Fruit fly (Drosophila melanogaster): Measurements from ENCODE around the gene EMC4.

Gene EMC4

dm6 chr3L:22837651-22838614, 30.1 kb downstream of the EMC4 start:
- no peak for TF ChIP-seq psq (optimal IDR thresholded peaks at IDR 0.05)
- no peak for TF ChIP-seq Dll (optimal IDR thresholded peaks at IDR 0.05)
- no peak for TF ChIP-seq CG8478 (optimal IDR thresholded peaks at IDR 0.05)
- no peak for TF ChIP-seq usp (GFP tag; optimal IDR thresholded peaks at IDR 0.05)
- peak in 1 of 2 experiments; percentile 34 for TF ChIP-seq EcR (GFP tag; optimal IDR thresholded peaks at IDR 0.05)

DNA sequence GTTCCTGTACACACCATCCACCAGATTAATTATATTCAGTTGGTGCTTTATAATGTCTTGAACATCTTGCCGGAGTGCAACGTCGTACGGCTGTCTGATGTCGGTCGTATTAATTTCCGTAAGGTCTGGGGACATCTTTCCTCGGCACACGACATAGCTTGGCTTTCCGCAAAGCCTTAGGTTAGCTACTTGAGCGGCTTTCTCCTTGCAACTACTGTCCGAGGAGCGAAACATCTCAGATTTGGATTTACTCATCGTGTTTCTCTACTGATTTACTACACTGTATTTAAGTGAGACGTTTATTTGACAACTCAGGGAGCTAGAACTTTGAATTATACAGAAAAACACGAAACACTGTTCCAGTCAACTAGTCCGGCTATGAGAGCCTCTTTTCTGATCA, 31.3 kb downstream of the EMC4 start, which contains the start of the genes CG11226 and CG45428:
Gene CG11226 (plus strand): TSS at position 301 of the 400 bp plus-strand sequence.
Gene CG45428 (minus strand): TSS at position 303 of the 400 bp plus-strand sequence.
- TF ChIP-seq CG8478 (optimal IDR thresholded peaks at IDR 0.05) (no peak), EcR (GFP tag; optimal IDR thresholded peaks at IDR 0.05) (no peak), pan (optimal IDR thresholded peaks at IDR 0.05) (no peak), usp (GFP tag; optimal IDR thresholded peaks at IDR 0.05) (no peak), Dll (optimal IDR thresholded peaks at IDR 0.05) (no peak), psq (optimal IDR thresholded peaks at IDR 0.05) (no peak)

DNA sequence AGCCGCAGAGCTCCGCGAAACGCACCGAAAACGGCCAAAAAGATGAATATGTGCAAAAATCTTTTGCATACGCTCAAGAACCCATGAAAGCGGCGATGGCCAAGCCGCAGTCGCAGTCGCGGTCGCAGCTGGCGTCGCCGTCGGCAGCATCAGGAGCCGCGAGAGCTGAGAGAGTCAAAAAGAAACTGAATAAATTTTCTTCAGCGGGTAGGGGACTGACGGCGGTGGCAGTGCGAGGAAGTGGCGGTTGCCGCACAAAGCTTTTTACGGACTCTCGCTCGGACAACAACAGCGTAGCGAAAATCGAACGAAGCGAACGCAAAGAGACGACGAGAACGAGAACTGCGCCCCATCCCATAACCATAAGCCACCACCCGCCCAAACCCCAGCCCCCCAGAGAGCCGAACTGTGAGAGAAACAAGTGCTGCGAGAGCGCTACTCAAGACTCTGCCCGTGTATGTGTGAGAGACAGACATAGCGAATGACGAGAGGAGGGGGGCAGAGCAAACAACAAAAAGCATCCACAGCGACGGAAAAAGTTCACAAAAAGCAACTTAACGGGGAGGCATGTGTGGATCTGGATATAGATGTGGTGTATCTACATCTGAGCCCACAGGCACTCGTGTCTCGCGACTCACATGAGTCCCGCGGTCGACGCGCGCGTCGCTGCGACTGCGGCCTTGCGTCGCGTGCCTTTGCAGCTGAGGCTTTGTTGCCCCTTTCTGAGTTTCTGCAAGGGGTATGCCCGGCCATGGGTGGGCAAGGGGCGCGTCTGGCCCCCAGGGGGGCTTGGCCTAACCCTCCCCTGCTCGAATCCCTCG, 32.7 kb downstream of the EMC4 start, which contains the start of gene jim:
Gene jim (minus strand): TSS at position 51 of the 821 bp plus-strand sequence.
- TF ChIP-seq CG8478 (optimal IDR thresholded peaks at IDR 0.05): no peak
- no peak for TF ChIP-seq pan (optimal IDR thresholded peaks at IDR 0.05)
- TF ChIP-seq EcR (GFP tag; optimal IDR thresholded peaks at IDR 0.05): peak in 1 of 2 experiments; percentile 43
- peak; percentile 99 for TF ChIP-seq Dll (optimal IDR thresholded peaks at IDR 0.05)
- no peak for TF ChIP-seq psq (optimal IDR thresholded peaks at IDR 0.05)
- TF ChIP-seq usp (GFP tag; optimal IDR thresholded peaks at IDR 0.05): no peak

DNA sequence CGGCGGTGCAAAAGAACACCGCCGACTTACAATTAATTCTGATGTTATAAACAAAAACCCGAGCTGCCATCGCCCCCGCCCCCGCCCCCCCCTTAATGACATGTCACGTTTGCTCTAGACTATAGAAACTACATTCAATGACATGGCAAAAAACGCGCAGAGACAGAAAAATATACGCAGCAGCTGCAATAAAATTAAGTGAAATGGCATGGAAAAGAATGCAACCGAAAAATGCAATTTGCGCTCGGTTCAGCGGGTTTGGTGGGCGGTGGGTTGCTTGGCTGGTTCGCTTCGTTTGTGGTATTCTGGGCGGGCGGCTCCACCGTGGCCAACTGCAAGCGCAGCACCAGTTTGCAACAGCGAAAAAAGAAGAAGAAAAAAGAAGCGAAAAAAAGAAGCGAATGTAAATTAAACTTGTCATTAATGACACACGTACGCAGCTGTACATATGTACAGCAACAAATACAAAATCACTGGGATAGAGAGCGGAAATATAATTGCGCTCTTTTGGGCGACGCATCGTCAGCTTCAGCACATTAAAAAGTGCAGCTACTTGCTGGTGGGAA, 37.8 kb downstream of the EMC4 start:
- TF ChIP-seq Dll (optimal IDR thresholded peaks at IDR 0.05) (no peak), pan (optimal IDR thresholded peaks at IDR 0.05) (no peak), psq (optimal IDR thresholded peaks at IDR 0.05) (no peak), CG8478 (optimal IDR thresholded peaks at IDR 0.05) (no peak), usp (GFP tag; optimal IDR thresholded peaks at IDR 0.05) (no peak), EcR (GFP tag; optimal IDR thresholded peaks at IDR 0.05) (no peak)

DNA sequence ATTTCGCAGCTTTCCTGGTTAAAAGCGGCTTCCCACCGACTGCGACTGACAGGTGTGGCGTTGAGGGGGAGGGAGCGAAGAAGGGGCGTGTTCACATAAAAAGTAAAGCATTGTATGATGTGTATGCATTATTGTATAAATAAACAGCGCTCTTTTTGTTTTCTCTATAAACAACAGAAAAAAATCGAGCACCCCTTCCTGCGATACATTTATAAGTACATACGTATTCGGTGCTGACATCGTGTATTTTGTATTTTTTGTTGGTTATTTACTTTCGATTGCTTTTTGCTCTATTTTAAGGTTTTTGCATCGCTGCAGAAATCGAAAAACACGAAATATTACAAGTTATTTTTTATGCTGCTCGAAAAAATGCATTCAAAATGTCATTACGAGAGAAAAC, 41.8 kb downstream of the EMC4 start:
- no peak for TF ChIP-seq Dll (optimal IDR thresholded peaks at IDR 0.05)
- no peak for TF ChIP-seq usp (GFP tag; optimal IDR thresholded peaks at IDR 0.05)
- TF ChIP-seq EcR (GFP tag; optimal IDR thresholded peaks at IDR 0.05): no peak
- TF ChIP-seq pan (optimal IDR thresholded peaks at IDR 0.05): no peak

- peak; percentile 98 for TF ChIP-seq Dll (optimal IDR thresholded peaks at IDR 0.05)
- TF ChIP-seq pan (optimal IDR thresholded peaks at IDR 0.05): no peak
Observed at dm6 chr3L:22824668-22825192, 43.3 kb downstream of the EMC4 start.

DNA sequence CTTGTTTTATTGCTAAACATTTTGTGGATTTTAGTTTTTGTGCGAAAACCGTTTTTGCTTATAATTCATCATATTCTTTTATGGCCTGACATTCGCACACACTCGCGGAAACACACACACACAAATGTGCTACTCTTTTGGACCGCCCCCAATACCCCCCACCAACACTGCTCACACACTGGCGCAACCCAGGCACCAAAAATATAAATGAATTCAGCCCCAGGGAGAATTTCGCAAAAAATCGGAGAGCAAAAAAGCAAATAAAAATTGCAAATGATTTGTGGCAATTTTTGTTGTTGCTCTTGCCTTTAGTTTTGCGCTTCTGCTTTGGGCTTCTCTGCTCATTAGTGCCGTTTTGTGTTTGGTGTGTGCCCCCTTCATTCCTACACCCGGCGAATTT, 44.8 kb downstream of the EMC4 start:
- TF ChIP-seq usp (GFP tag; optimal IDR thresholded peaks at IDR 0.05): no peak
- TF ChIP-seq EcR (GFP tag; optimal IDR thresholded peaks at IDR 0.05): no peak
- TF ChIP-seq Dll (optimal IDR thresholded peaks at IDR 0.05): no peak
- no peak for TF ChIP-seq pan (optimal IDR thresholded peaks at IDR 0.05)
- TF ChIP-seq CG8478 (optimal IDR thresholded peaks at IDR 0.05): no peak

dm6 chr3L:22822544-22823175, 45.4 kb downstream of the EMC4 start:
- TF ChIP-seq psq (optimal IDR thresholded peaks at IDR 0.05) (no peak), Dll (optimal IDR thresholded peaks at IDR 0.05) (peak; percentile 85), EcR (GFP tag; optimal IDR thresholded peaks at IDR 0.05) (peak in 1 of 2 experiments; percentile 24)

DNA sequence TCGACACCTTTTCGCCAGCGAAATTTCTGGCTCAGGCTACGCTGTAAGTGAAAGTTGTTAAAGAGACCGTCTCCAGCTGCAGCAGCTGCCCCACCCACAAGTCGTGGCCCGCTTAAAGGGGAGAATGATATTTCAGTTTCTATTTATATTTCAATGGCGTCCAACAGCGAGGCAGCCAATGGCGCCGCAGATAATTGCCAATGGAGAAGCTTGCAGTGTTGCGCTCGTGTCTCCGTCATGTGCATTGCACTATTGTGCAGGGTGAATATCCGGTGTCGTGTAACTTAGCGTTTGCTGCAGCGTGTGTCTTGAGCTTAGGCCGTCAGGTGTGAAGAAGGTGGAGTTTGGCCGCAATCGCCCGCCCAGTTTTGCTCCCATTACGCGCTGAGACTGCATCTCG, 46.7 kb downstream of the EMC4 start:
- TF ChIP-seq pan (optimal IDR thresholded peaks at IDR 0.05) (no peak), Dll (optimal IDR thresholded peaks at IDR 0.05) (no peak), EcR (GFP tag; optimal IDR thresholded peaks at IDR 0.05) (no peak), CG8478 (optimal IDR thresholded peaks at IDR 0.05) (no peak), usp (GFP tag; optimal IDR thresholded peaks at IDR 0.05) (no peak), psq (optimal IDR thresholded peaks at IDR 0.05) (no peak)

- TF ChIP-seq CG8478 (optimal IDR thresholded peaks at IDR 0.05) (no peak), pan (optimal IDR thresholded peaks at IDR 0.05) (no peak), usp (GFP tag; optimal IDR thresholded peaks at IDR 0.05) (no peak), Dll (optimal IDR thresholded peaks at IDR 0.05) (no peak), EcR (GFP tag; optimal IDR thresholded peaks at IDR 0.05) (no peak), psq (optimal IDR thresholded peaks at IDR 0.05) (no peak)
Observed at dm6 chr3L:22820190-22820589, 47.9 kb downstream of the EMC4 start.
